Worm (Caenorhabditis elegans) whole organism, mixed stage, embryonic: Measurements from ENCODE around the gene btb-5.

Experiments used
- M03D4.4 ChIP-seq: sonication (generic microtip); optimal IDR thresholded peaks from 2 replicates; lab custom pipeline; 2017; ENCODE audit warnings: mild to moderate bottlenecking, missing genetic modification characterization, missing compliant biosample characterization
- mep-1 ChIP-seq: fragments of 150-350 bp; optimal IDR thresholded peaks from 2 replicates; lab custom pipeline; 2017; ENCODE audit warnings: missing biosample characterization, missing genetic modification reagents, missing genetic modification characterization, inconsistent platforms
- snpc-4 ChIP-seq: fragments of 150-350 bp; optimal IDR thresholded peaks from 2 replicates; lab custom pipeline; 2014; ENCODE audit warnings: missing biosample characterization, missing genetic modification characterization
- ztf-11 ChIP-seq: fragments of 150-350 bp; optimal IDR thresholded peaks from 2 replicates; lab custom pipeline; 2014; ENCODE audit warnings: missing biosample characterization, missing genetic modification characterization

DNA sequence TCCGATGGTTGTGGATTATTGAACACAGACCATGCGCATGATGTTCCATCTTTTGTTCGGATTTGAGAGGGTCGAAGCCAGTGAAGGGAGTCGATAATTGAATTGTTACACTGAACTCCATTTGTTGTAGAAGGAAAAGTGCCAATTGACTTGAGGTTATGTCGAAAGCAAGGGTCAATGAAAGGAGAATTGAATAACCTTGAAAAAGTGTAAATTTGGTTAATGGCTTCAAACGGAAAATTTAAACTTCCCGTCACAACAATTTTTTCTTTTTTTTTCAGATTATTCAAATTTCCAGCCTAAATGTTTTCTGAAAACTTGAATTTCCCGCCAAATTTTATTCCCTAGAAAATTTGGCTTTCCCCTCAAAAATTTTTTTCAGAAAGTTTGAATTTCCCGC is 22.8 kb downstream of the btb-5 start, which contains the start of gene clp-10:
- TF ChIP-seq mep-1 (no peak), M03D4.4 (tag; lab: Kevin White, UChicago) (no peak), snpc-4 (tag; lab: Kevin White, UChicago) (no peak), ztf-11 (tag; lab: Kevin White, UChicago) (no peak)
